Fruit fly (Drosophila melanogaster): ENCODE data around the gene CG17271.

Gene CG17271

DNA sequence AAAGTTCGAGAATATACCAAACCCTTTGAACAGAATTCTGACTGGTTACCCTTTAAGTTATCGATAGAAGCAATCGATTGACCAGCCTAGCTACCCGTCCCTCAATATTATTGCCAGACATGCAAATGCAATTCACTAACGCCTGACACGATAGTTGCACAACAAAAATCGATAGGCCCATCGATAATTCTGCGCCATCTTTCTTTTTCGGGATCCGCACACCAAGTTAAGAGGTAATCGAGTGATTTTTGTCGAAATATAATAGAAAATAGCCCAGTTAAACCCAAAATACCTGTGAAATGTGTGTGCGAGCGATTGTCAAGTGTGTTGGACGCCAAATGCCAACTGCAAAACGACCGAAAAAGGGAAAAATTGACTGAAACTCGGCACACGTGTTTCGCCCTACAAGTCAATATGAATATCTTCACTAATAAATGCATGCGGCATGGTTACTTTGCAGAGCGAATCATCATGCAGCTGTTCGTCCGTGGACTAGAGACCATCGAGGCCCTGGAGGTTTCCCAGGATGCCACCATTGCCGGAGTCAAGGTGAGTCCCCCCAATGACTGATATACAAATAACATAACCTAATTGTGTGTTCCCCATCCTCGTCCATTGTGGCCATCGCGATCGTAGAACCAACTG lies 28.9 kb upstream of the CG17271 start, which contains the start of gene RpS30 (continued):
- TF ChIP-seq CG34224 (GFP tag; IDR thresholded peaks at IDR 0.05; ENCODE audit: partially characterized antibody), result peak; percentile 94
- TF ChIP-seq MBD-R2 (GFP tag; IDR thresholded peaks at IDR 0.05), result peak; percentile 43; the same call in 1 of the 2 replicates
- TF ChIP-seq br (optimal IDR thresholded peaks at IDR 0.05), result no peak
- TF ChIP-seq MTF-1 (GFP tag; optimal IDR thresholded peaks at IDR 0.05; ENCODE audit: borderline replicate concordance), result no peak
- no peak for TF ChIP-seq CG31388 (GFP tag; optimal IDR thresholded peaks at IDR 0.05)
- TF ChIP-seq Bteb2 (GFP tag; optimal IDR thresholded peaks at IDR 0.05), result peak; percentile 44
- TF ChIP-seq HLH3B (GFP tag; IDR thresholded peaks at IDR 0.05), result no peak
- TF ChIP-seq CG9876 (GFP tag; optimal IDR thresholded peaks at IDR 0.05), result peak; percentile 43
- no peak for TF ChIP-seq CG12744 (GFP tag; optimal IDR thresholded peaks at IDR 0.05)
- TF ChIP-seq Ravus (GFP tag; IDR thresholded peaks at IDR 0.05), result no peak
- TF ChIP-seq esg (GFP tag; conservative IDR thresholded peaks at IDR 0.05), result no peak
- TF ChIP-seq Hr3 (GFP tag; optimal IDR thresholded peaks at IDR 0.05), result no peak
- no peak for TF ChIP-seq CG12942 (GFP tag; optimal IDR thresholded peaks at IDR 0.05)
- TF ChIP-seq CG11456 (GFP tag; IDR thresholded peaks at IDR 0.05), result no peak; the same call in 2 of the 3 replicates
- TF ChIP-seq CG10321 (GFP tag; IDR thresholded peaks at IDR 0.05), result no peak
- TF ChIP-seq CG2678 (tag; optimal IDR thresholded peaks at IDR 0.05), result no peak
- TF ChIP-seq Poxn (GFP tag; IDR thresholded peaks at IDR 0.05), result no peak
- no peak for TF ChIP-seq emc (GFP tag; optimal IDR thresholded peaks at IDR 0.05)
- peak; percentile 48 for TF ChIP-seq Mad (GFP tag; optimal IDR thresholded peaks at IDR 0.05)
- no peak for TF ChIP-seq abd-A (tag; optimal IDR thresholded peaks at IDR 0.05)
- TF ChIP-seq CG32532 (GFP tag; IDR thresholded peaks at IDR 0.05), result peak; percentile 69
- TF ChIP-seq jumu (GFP tag; optimal IDR thresholded peaks at IDR 0.05), result no peak
- TF ChIP-seq CG14050 (GFP tag; IDR thresholded peaks at IDR 0.05), result no peak
- TF ChIP-seq CG13624 (GFP tag; optimal IDR thresholded peaks at IDR 0.05), result peak; percentile 33
- TF ChIP-seq gt (GFP tag; IDR thresholded peaks at IDR 0.05), result no peak
- no peak for TF ChIP-seq CG1529 (GFP tag; optimal IDR thresholded peaks at IDR 0.05)
- TF ChIP-seq CG31365 (tag; optimal IDR thresholded peaks at IDR 0.05), result peak; percentile 22
- no peak for TF ChIP-seq chn (GFP tag; optimal IDR thresholded peaks at IDR 0.05)
- no peak for TF ChIP-seq slou (GFP tag; optimal IDR thresholded peaks at IDR 0.05)
- TF ChIP-seq Sry-β (GFP tag; optimal IDR thresholded peaks at IDR 0.05), result no peak
- peak; percentile 85 for TF ChIP-seq HmgD (GFP tag; optimal IDR thresholded peaks at IDR 0.05)
- no peak for TF ChIP-seq klu (GFP tag; IDR thresholded peaks at IDR 0.05)
- no peak for TF ChIP-seq sd (tag; optimal IDR thresholded peaks at IDR 0.05)
- TF ChIP-seq eyg (GFP tag; optimal IDR thresholded peaks at IDR 0.05), result peak; percentile 36
- no peak for TF ChIP-seq CG13123 (GFP tag; optimal IDR thresholded peaks at IDR 0.05)
- TF ChIP-seq CG17568 (GFP tag; optimal IDR thresholded peaks at IDR 0.05), result no peak
- TF ChIP-seq Deaf1 (tag; optimal IDR thresholded peaks at IDR 0.05), result no peak
- TF ChIP-seq danr (GFP tag; IDR thresholded peaks at IDR 0.05), result no peak
- peak; percentile 86 for TF ChIP-seq Kr (GFP tag; optimal IDR thresholded peaks at IDR 0.05)
- TF ChIP-seq Dip2 (GFP tag; IDR thresholded peaks at IDR 0.05), result no peak
- no peak for TF ChIP-seq CG14441 (GFP tag; IDR thresholded peaks at IDR 0.05)
- TF ChIP-seq Dip3 (GFP tag; optimal IDR thresholded peaks at IDR 0.05), result peak; percentile 23
- TF ChIP-seq CG3995 (GFP tag; optimal IDR thresholded peaks at IDR 0.05), result peak; percentile 45
- no peak for TF ChIP-seq Gsc (GFP tag; IDR thresholded peaks at IDR 0.05)
- TF ChIP-seq CG4424 (GFP tag; optimal IDR thresholded peaks at IDR 0.05), result peak; percentile 3
- peak in 1 of 2 experiments; percentile 20 for TF ChIP-seq chif (GFP tag; optimal IDR thresholded peaks at IDR 0.05)
- TF ChIP-seq CG17612 (GFP tag; IDR thresholded peaks at IDR 0.05), result no peak
- no peak for TF ChIP-seq sens-2 (GFP tag; IDR thresholded peaks at IDR 0.05)
- peak; percentile 94 for TF ChIP-seq chinmo (GFP tag; IDR thresholded peaks at IDR 0.05; ENCODE audit: partially characterized antibody)
- peak; percentile 6 for TF ChIP-seq Abd-B (GFP tag; optimal IDR thresholded peaks at IDR 0.05)
- no peak for TF ChIP-seq oc (tag; optimal IDR thresholded peaks at IDR 0.05)
- TF ChIP-seq Max (GFP tag; optimal IDR thresholded peaks at IDR 0.05), result peak; percentile 49
